Fruit fly (Drosophila melanogaster) whole organism, embryonic: ENCODE results near the gene jagn.

ENCODE experiments used
- Asciz ChIP-seq: fragments of 200-800 bp; sonication (Bioruptor generic); optimal IDR thresholded peaks from 2 replicates; lab custom pipeline; 2017; ENCODE audit warnings: missing biosample characterization, mild to moderate bottlenecking, missing genetic modification characterization, missing genetic modification reagents
- B-H1 ChIP-seq: fragments of 200-800 bp; sonication (Bioruptor generic); IDR thresholded peaks from 3 replicates; pipeline ENCODE4 v1.3.6; 2022; ENCODE audit warnings: missing biosample characterization, missing genetic modification characterization
- Bgb ChIP-seq: fragments of 200-800 bp; sonication (Bioruptor generic); IDR thresholded peaks from 2 replicates; pipeline ENCODE4 v1.3.6; 2022; ENCODE audit warnings: missing biosample characterization, missing genetic modification characterization; ENCODE audit not compliant: partially characterized antibody
- BtbVII ChIP-seq: fragments of 200-800 bp; sonication (Bioruptor generic); optimal IDR thresholded peaks from 3 replicates; lab custom pipeline; 2017; ENCODE audit warnings: missing biosample characterization, mild to moderate bottlenecking, missing genetic modification characterization
- C15 ChIP-seq: fragments of 200-800 bp; sonication (Bioruptor generic); IDR thresholded peaks from 3 replicates; pipeline ENCODE4 v1.3.6; 2022; ENCODE audit warnings: missing biosample characterization, missing genetic modification characterization
- CG10543 ChIP-seq: fragments of 200-800 bp; sonication (Bioruptor generic); optimal IDR thresholded peaks from 3 replicates; lab custom pipeline; 2017; ENCODE audit warnings: missing biosample characterization, mild to moderate bottlenecking, missing genetic modification characterization, moderate library complexity
- CG10654 ChIP-seq: fragments of 200-800 bp; sonication (Bioruptor generic); optimal IDR thresholded peaks from 2 replicates; lab custom pipeline; 2016; ENCODE audit warnings: missing biosample characterization, missing genetic modification characterization
- CG11696 ChIP-seq: fragments of 200-800 bp; sonication (Bioruptor generic); IDR thresholded peaks from 2 replicates; pipeline ENCODE4 v1.3.6; 2022; ENCODE audit warnings: missing biosample characterization, missing genetic modification characterization
- CG13894 ChIP-seq: fragments of 200-800 bp; sonication (Bioruptor generic); optimal IDR thresholded peaks from 3 replicates; lab custom pipeline; 2018; ENCODE audit warnings: missing biosample characterization, mild to moderate bottlenecking, missing genetic modification characterization, moderate library complexity
- CG15479 ChIP-seq: fragments of 200-800 bp; sonication (Bioruptor generic); optimal IDR thresholded peaks from 3 replicates; lab custom pipeline; 2019; ENCODE audit warnings: missing biosample characterization, mild to moderate bottlenecking, missing genetic modification characterization, moderate library complexity
- CG16779 ChIP-seq: fragments of 200-800 bp; sonication (Bioruptor generic); IDR thresholded peaks from 2 replicates; pipeline ENCODE4 v1.3.6; 2022; ENCODE audit warnings: missing biosample characterization, missing genetic modification characterization
- CG17568 ChIP-seq: fragments of 200-800 bp; sonication (Bioruptor generic); optimal IDR thresholded peaks from 2 replicates; lab custom pipeline; 2018; ENCODE audit warnings: missing biosample characterization, mild to moderate bottlenecking, missing genetic modification characterization, moderate library complexity
- CG2129 ChIP-seq: fragments of 200-800 bp; sonication (Bioruptor generic); IDR thresholded peaks from 2 replicates; pipeline ENCODE4 v1.3.6; 2022; ENCODE audit warnings: missing biosample characterization, missing genetic modification characterization; ENCODE audit not compliant: partially characterized antibody
- CG2712 ChIP-seq: fragments of 200-800 bp; optimal IDR thresholded peaks from 3 replicates; lab custom pipeline; 2019; ENCODE audit warnings: missing biosample characterization, mild to moderate bottlenecking, missing genetic modification characterization, moderate library complexity
- CG31224 ChIP-seq: fragments of 200-800 bp; sonication (Bioruptor generic); IDR thresholded peaks from 2 replicates; pipeline ENCODE4 v1.3.6; 2022; ENCODE audit warnings: missing biosample characterization, missing genetic modification characterization
- CG3995 ChIP-seq: fragments of 200-800 bp; sonication (Bioruptor generic); optimal IDR thresholded peaks from 3 replicates; lab custom pipeline; 2016; ENCODE audit warnings: missing biosample characterization, missing genetic modification characterization
- CG4617 ChIP-seq: fragments of 200-800 bp; sonication (Bioruptor generic); optimal IDR thresholded peaks from 3 replicates; lab custom pipeline; 2016; ENCODE audit warnings: missing biosample characterization, missing genetic modification characterization, borderline replicate concordance
- CG4707 ChIP-seq: fragments of 200-800 bp; sonication (Bioruptor generic); optimal IDR thresholded peaks from 2 replicates; lab custom pipeline; 2018; ENCODE audit warnings: missing biosample characterization, mild to moderate bottlenecking, missing genetic modification characterization, moderate library complexity
- CG6683 ChIP-seq: fragments of 200-800 bp; sonication (Bioruptor generic); optimal IDR thresholded peaks from 2 replicates; lab custom pipeline; 2017; ENCODE audit warnings: missing biosample characterization, mild to moderate bottlenecking, missing genetic modification characterization, missing genetic modification reagents
- CG7556 ChIP-seq: fragments of 200-800 bp; sonication (Bioruptor generic); optimal IDR thresholded peaks from 2 replicates; lab custom pipeline; 2017; ENCODE audit warnings: missing biosample characterization, mild to moderate bottlenecking, missing genetic modification characterization
- CG7745 ChIP-seq: fragments of 200-800 bp; sonication (Bioruptor generic); optimal IDR thresholded peaks from 2 replicates; lab custom pipeline; 2018; ENCODE audit warnings: missing biosample characterization, mild to moderate bottlenecking, missing genetic modification characterization, moderate library complexity
- Chrac-16 ChIP-seq: fragments of 200-800 bp; sonication (Bioruptor generic); optimal IDR thresholded peaks from 3 replicates; lab custom pipeline; 2016; ENCODE audit warnings: missing biosample characterization, missing genetic modification characterization
- CoRest ChIP-seq: fragments of 200-800 bp; sonication (Bioruptor generic); optimal IDR thresholded peaks from 3 replicates; lab custom pipeline; 2018; ENCODE audit warnings: missing biosample characterization, mild to moderate bottlenecking, missing genetic modification characterization, moderate library complexity
- Dek ChIP-seq: fragments of 200-800 bp; sonication (Bioruptor generic); optimal IDR thresholded peaks from 3 replicates; lab custom pipeline; 2019; ENCODE audit warnings: missing biosample characterization, mild to moderate bottlenecking, missing genetic modification characterization, moderate library complexity
- Doc2 ChIP-seq: fragments of 200-800 bp; sonication (Bioruptor generic); IDR thresholded peaks from 2 replicates; pipeline ENCODE4 v1.3.6; 2022; ENCODE audit warnings: missing biosample characterization, missing genetic modification characterization
- Doc3 ChIP-seq: fragments of 200-800 bp; sonication (Bioruptor generic); IDR thresholded peaks from 3 replicates; pipeline ENCODE4 v1.3.6; 2022; ENCODE audit warnings: missing biosample characterization, missing genetic modification characterization; ENCODE audit not compliant: partially characterized antibody
- Hey ChIP-seq: fragments of 200-800 bp; sonication (Bioruptor generic); optimal IDR thresholded peaks from 3 replicates; lab custom pipeline; 2018; ENCODE audit warnings: missing biosample characterization, mild to moderate bottlenecking, missing genetic modification characterization
- Max ChIP-seq: fragments of 200-800 bp; sonication (Bioruptor generic); optimal IDR thresholded peaks from 2 replicates; lab custom pipeline; 2016; ENCODE audit warnings: missing biosample characterization, mild to moderate bottlenecking, missing genetic modification characterization
- Optix ChIP-seq: fragments of 200-800 bp; sonication (Bioruptor generic); IDR thresholded peaks from 3 replicates; pipeline ENCODE4 v1.3.6; 2022; ENCODE audit warnings: missing biosample characterization, missing genetic modification characterization
- Side ChIP-seq: fragments of 200-800 bp; sonication (Bioruptor generic); optimal IDR thresholded peaks from 2 replicates; lab custom pipeline; 2016; ENCODE audit warnings: missing biosample characterization, missing genetic modification characterization
- Sin3A ChIP-seq: fragments of >200 bp; optimal IDR thresholded peaks from 2 replicates; lab custom pipeline; 2018
- Spps ChIP-seq: fragments of 200-800 bp; sonication (Bioruptor generic); optimal IDR thresholded peaks from 2 replicates; lab custom pipeline; 2018; ENCODE audit warnings: missing biosample characterization, mild to moderate bottlenecking, missing genetic modification characterization
- Sry-β ChIP-seq: fragments of 200-800 bp; sonication (Bioruptor generic); optimal IDR thresholded peaks from 2 replicates; lab custom pipeline; 2018; ENCODE audit warnings: missing biosample characterization, mild to moderate bottlenecking, missing genetic modification characterization, moderate library complexity
- al ChIP-seq: fragments of 200-800 bp; sonication (Bioruptor generic); IDR thresholded peaks from 2 replicates; pipeline ENCODE4 v1.3.6; 2022; ENCODE audit warnings: missing biosample characterization, missing genetic modification characterization
- btn ChIP-seq: fragments of 200-800 bp; sonication (Bioruptor generic); optimal IDR thresholded peaks from 2 replicates; lab custom pipeline; 2016; ENCODE audit warnings: missing biosample characterization, missing genetic modification characterization
- cg ChIP-seq: fragments of 200-800 bp; sonication (Bioruptor generic); optimal IDR thresholded peaks from 3 replicates; lab custom pipeline; 2019; ENCODE audit warnings: missing biosample characterization, mild to moderate bottlenecking, missing genetic modification characterization, moderate library complexity
- cwo ChIP-seq: fragments of 200-800 bp; sonication (Bioruptor generic); optimal IDR thresholded peaks from 3 replicates; lab custom pipeline; 2017; ENCODE audit warnings: missing biosample characterization, missing genetic modification characterization, mild to moderate bottlenecking, moderate library complexity, missing genetic modification reagents
- dysf ChIP-seq: fragments of 200-800 bp; sonication (Bioruptor generic); IDR thresholded peaks from 3 replicates; pipeline ENCODE4 v1.3.6; 2022; ENCODE audit warnings: missing biosample characterization, missing genetic modification characterization
- eve ChIP-seq, 2 experiments: fragments of >200 bp; optimal IDR thresholded peaks; 2 replicates each; lab custom pipeline; 2017; ENCODE audit warnings: missing biosample characterization in 2 of 2, missing genetic modification characterization in 2 of 2
- fru ChIP-seq: fragments of >200 bp; optimal IDR thresholded peaks from 2 replicates; lab custom pipeline; 2017
- gcm ChIP-seq: fragments of 200-800 bp; sonication (Bioruptor generic); optimal IDR thresholded peaks from 2 replicates; lab custom pipeline; 2019; ENCODE audit warnings: missing biosample characterization, mild to moderate bottlenecking, missing genetic modification characterization, moderate library complexity
- insv ChIP-seq, 2 experiments: fragments of 200-800 bp; sonication (Bioruptor generic); optimal IDR thresholded peaks; 3 replicates each; lab custom pipeline; 2016 to 2018; ENCODE audit warnings: missing biosample characterization in 2 of 2, missing genetic modification characterization in 2 of 2
- ken ChIP-seq: fragments of 200-800 bp; sonication (Bioruptor generic); IDR thresholded peaks from 3 replicates; pipeline ENCODE4 v1.3.6; 2022; ENCODE audit warnings: missing biosample characterization, missing genetic modification characterization
- lilli ChIP-seq: fragments of 200-800 bp; sonication (Bioruptor generic); optimal IDR thresholded peaks from 3 replicates; lab custom pipeline; 2016; ENCODE audit warnings: missing biosample characterization, missing genetic modification characterization
- maf-S ChIP-seq: fragments of 200-800 bp; sonication (Bioruptor generic); optimal IDR thresholded peaks from 2 replicates; lab custom pipeline; 2016; ENCODE audit warnings: missing biosample characterization, missing genetic modification characterization
- odd ChIP-seq: fragments of 200-800 bp; sonication (Bioruptor generic); optimal IDR thresholded peaks from 2 replicates; lab custom pipeline; 2017; ENCODE audit warnings: missing biosample characterization, mild to moderate bottlenecking, missing genetic modification characterization
- tgo ChIP-seq: fragments of 200-800 bp; sonication (Bioruptor generic); IDR thresholded peaks from 3 replicates; pipeline ENCODE4 v1.3.6; 2022; ENCODE audit warnings: missing biosample characterization, missing genetic modification characterization
- unc-4 ChIP-seq: fragments of 200-800 bp; sonication (Bioruptor generic); IDR thresholded peaks from 2 replicates; pipeline ENCODE4 v1.3.6; 2022; ENCODE audit warnings: missing biosample characterization, missing genetic modification characterization; ENCODE audit not compliant: partially characterized antibody
- vfl ChIP-seq: fragments of 200-800 bp; sonication (Bioruptor generic); optimal IDR thresholded peaks from 2 replicates; lab custom pipeline; 2016; ENCODE audit warnings: missing biosample characterization, missing genetic modification characterization
- z ChIP-seq: fragments of 200-800 bp; sonication (Bioruptor generic); IDR thresholded peaks from 3 replicates; pipeline ENCODE4 v1.3.6; 2022; ENCODE audit warnings: missing biosample characterization, missing genetic modification characterization

Gene jagn

DNA sequence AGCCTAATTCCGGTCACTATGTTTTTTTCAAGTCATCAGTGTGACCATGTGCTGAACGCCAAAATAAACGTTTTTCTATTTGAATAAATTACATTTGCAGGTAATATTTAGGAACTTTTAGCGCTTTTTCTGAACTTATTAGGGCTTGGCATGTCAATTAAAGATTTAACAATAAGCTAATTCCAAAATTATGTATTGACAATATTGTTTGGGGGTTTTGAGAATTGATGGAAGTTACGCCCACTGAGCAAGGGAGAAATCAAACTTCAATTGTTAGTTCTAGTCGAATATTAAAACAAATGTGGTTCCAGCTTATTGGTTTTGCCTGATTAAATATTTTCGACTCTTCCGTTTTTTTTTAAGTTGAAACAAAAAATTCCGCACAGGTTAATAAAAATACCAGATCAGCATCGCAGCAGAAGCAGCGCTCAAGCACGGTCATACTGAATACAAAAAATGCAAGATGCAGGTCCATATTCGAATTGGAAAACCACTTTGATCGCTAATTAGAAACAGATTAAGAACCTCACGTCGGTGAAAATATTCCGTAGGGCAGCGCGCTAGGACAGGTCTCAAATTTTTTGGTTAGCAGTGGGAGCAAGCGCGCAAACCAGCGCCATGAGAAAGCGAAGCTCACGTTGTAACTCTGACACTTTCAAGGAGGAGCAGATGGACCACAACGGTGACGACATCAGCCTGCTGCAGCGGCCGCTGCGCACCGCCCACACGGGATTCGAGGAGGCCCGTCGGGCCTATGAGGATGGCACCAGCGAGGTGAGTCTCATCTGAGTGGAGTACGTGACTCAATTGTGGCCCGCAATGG, 15.4 kb downstream of the jagn start, which contains the start of the genes PSMG1 and CG10979 (continued):
- TF ChIP-seq gcm (GFP tag; lab: Kevin White, UChicago) (no peak), CG3995 (GFP tag; lab: Kevin White, UChicago) (peak; percentile 8), CG16779 (GFP tag; lab: Robert Waterston, UW) (no peak), CG10654 (GFP tag; lab: Kevin White, UChicago) (no peak), cg (no peak), CoRest (tag; lab: Kevin White, UChicago) (peak; percentile 31), eve (GFP tag; optimal IDR thresholded peaks at IDR 0.05; lab: Kevin White, UChicago) (no peak), B-H1 (no peak), cwo (GFP tag; lab: Kevin White, UChicago) (no peak), Asciz (no peak), CG4707 (GFP tag; lab: Kevin White, UChicago) (no peak), ken (GFP tag; lab: Robert Waterston, UW) (no peak), z (GFP tag; lab: Robert Waterston, UW) (no peak), BtbVII (no peak), CG7556 (GFP tag; lab: Kevin White, UChicago) (no peak), CG17568 (no peak), lilli (GFP tag; lab: Kevin White, UChicago) (no peak), Doc2 (GFP tag; lab: Robert Waterston, UW) (no peak), dysf (GFP tag; lab: Robert Waterston, UW) (no peak), Bgb (no peak), Sin3A (lab: Kevin White, UChicago) (peak; percentile 68), btn (no peak), C15 (GFP tag; lab: Robert Waterston, UW) (no peak), Doc3 (no peak), CG15479 (GFP tag; lab: Kevin White, UChicago) (no peak), Side (GFP tag; lab: Kevin White, UChicago) (no peak), Dek (tag; lab: Kevin White, UChicago) (no peak), tgo (no peak), unc-4 (no peak), insv (GFP tag; optimal IDR thresholded peaks at IDR 0.05; lab: Kevin White, UChicago) (peak; percentile 70 to 96), Hey (tag; lab: Kevin White, UChicago) (no peak), CG11696 (no peak), CG31224 (GFP tag; lab: Robert Waterston, UW) (no peak), CG2712 (peak; percentile 11), Sry-β (no peak), Optix (GFP tag; lab: Robert Waterston, UW) (no peak), CG13894 (tag; lab: Kevin White, UChicago) (no peak), CG2129 (GFP tag; lab: Robert Waterston, UW) (no peak), Max (GFP tag; lab: Kevin White, UChicago) (no peak), odd (GFP tag; lab: Kevin White, UChicago) (no peak), maf-S (GFP tag; lab: Kevin White, UChicago) (no peak), al (GFP tag; lab: Robert Waterston, UW) (no peak), CG10543 (GFP tag; lab: Kevin White, UChicago) (no peak), vfl (GFP tag; lab: Kevin White, UChicago) (no peak), Chrac-16 (GFP tag; lab: Kevin White, UChicago) (no peak), fru (lab: Kevin White, UChicago) (no peak), CG7745 (tag; lab: Kevin White, UChicago) (no peak), Spps (tag; lab: Kevin White, UChicago) (no peak), CG6683 (GFP tag; lab: Kevin White, UChicago) (no peak), CG4617 (GFP tag; lab: Kevin White, UChicago) (peak; percentile 23)
